Worm (Caenorhabditis elegans) whole organism, L1 larva: ENCODE results near the gene F49E12.8.

Source experiments
- C16A3.4 ChIP-seq: fragments of 150-350 bp; optimal IDR thresholded peaks from 2 replicates; lab custom pipeline; 2014; ENCODE audit warnings: missing biosample characterization, missing genetic modification characterization
- C34B4.2 ChIP-seq: sonication (generic microtip); optimal IDR thresholded peaks from 2 replicates; lab custom pipeline; 2017; ENCODE audit warnings: mild to moderate bottlenecking, missing genetic modification characterization, missing compliant biosample characterization
- F16B12.6 ChIP-seq: fragments of 150-350 bp; optimal IDR thresholded peaks from 2 replicates; lab custom pipeline; 2014; ENCODE audit warnings: missing biosample characterization, missing genetic modification characterization
- Y116A8C.19 ChIP-seq: sonication (generic microtip); optimal IDR thresholded peaks from 2 replicates; lab custom pipeline; 2016; ENCODE audit warnings: missing compliant biosample characterization, missing genetic modification characterization, borderline replicate concordance
- aha-1 ChIP-seq: fragments of 150-350 bp; optimal IDR thresholded peaks from 2 replicates; lab custom pipeline; 2014; ENCODE audit warnings: missing biosample characterization, missing genetic modification characterization
- alr-1 ChIP-seq: fragments of 200-800 bp; sonication (Bioruptor generic); optimal IDR thresholded peaks from 2 replicates; lab custom pipeline; 2018; ENCODE audit warnings: borderline replicate concordance, mild to moderate bottlenecking, missing genetic modification characterization, missing compliant biosample characterization
- aly-2 ChIP-seq: fragments of 150-350 bp; optimal IDR thresholded peaks from 2 replicates; lab custom pipeline; 2014; ENCODE audit warnings: missing biosample characterization, missing genetic modification characterization
- ama-1 ChIP-seq: fragments of 150-350 bp; optimal IDR thresholded peaks from 2 replicates; lab custom pipeline; 2014
- ceh-63 ChIP-seq: fragments of 200-800 bp; sonication (Bioruptor generic); optimal IDR thresholded peaks from 2 replicates; lab custom pipeline; 2018; ENCODE audit warnings: mild to moderate bottlenecking, missing genetic modification characterization, missing compliant biosample characterization
- ceh-82 ChIP-seq, 3 experiments: fragments of 150-350 bp in 1 of 3; sonication (generic microtip) in 2 of 3; optimal IDR thresholded peaks; 2 replicates each; lab custom pipeline; 2014 to 2017; ENCODE audit warnings: missing biosample characterization in 3 of 3, missing genetic modification characterization in 3 of 3
- ceh-88 ChIP-seq: fragments of 200-800 bp; sonication (Bioruptor generic); IDR thresholded peaks from 2 replicates; pipeline ENCODE4 v1.3.6; 2022; ENCODE audit warnings: missing genetic modification characterization, missing compliant biosample characterization
- ces-1 ChIP-seq: fragments of 150-350 bp; optimal IDR thresholded peaks from 2 replicates; lab custom pipeline; 2014; ENCODE audit warnings: missing biosample characterization, missing genetic modification reagents, missing genetic modification characterization
- dsc-1 ChIP-seq: sonication (generic microtip); optimal IDR thresholded peaks from 2 replicates; lab custom pipeline; 2016; ENCODE audit warnings: mild to moderate bottlenecking, missing genetic modification characterization, missing compliant biosample characterization
- efl-1 ChIP-seq, 4 experiments: fragments of 150-350 bp; optimal IDR thresholded peaks in 3 of 4; peaks in 1 of 4; 1 replicate in 1 of 4; 2 replicates in 3 of 4; lab custom pipeline; 2014; ENCODE audit warnings: missing biosample characterization in 2 of 4, missing genetic modification characterization in 2 of 4, missing genetic modification reagents in 2 of 4
- efl-3 ChIP-seq: fragments of 200-800 bp; sonication (Bioruptor generic); optimal IDR thresholded peaks from 2 replicates; lab custom pipeline; 2018; ENCODE audit warnings: mild to moderate bottlenecking, missing genetic modification characterization, missing compliant biosample characterization
- egl-13 ChIP-seq: sonication (generic microtip); optimal IDR thresholded peaks from 2 replicates; lab custom pipeline; 2016; ENCODE audit warnings: missing genotype, missing genetic modification reagents, missing genetic modification characterization, missing compliant biosample characterization
- egl-27 ChIP-seq, 2 experiments: fragments of 150-350 bp in 1 of 2; sonication (generic microtip); optimal IDR thresholded peaks; 3 replicates each; lab custom pipeline; 2017 to 2018; ENCODE audit warnings: missing biosample characterization in 2 of 2, missing genetic modification characterization in 2 of 2, missing genetic modification reagents in 2 of 2
- fkh-4 ChIP-seq: sonication (generic microtip); optimal IDR thresholded peaks from 2 replicates; lab custom pipeline; 2016; ENCODE audit warnings: missing compliant biosample characterization, missing genetic modification characterization, borderline replicate concordance
- fkh-8 ChIP-seq: sonication (generic microtip); optimal IDR thresholded peaks from 2 replicates; lab custom pipeline; 2016; ENCODE audit warnings: mild to moderate bottlenecking, missing genetic modification characterization, missing compliant biosample characterization
- grh-1 ChIP-seq: fragments of 200-800 bp; sonication (Bioruptor generic); IDR thresholded peaks from 2 replicates; pipeline ENCODE4 v1.3.6; 2022; ENCODE audit warnings: missing genetic modification reagents, missing genetic modification characterization, missing compliant biosample characterization
- hlh-4 ChIP-seq: sonication (generic microtip); optimal IDR thresholded peaks from 2 replicates; lab custom pipeline; 2016; ENCODE audit warnings: mild to moderate bottlenecking, missing genetic modification characterization, missing compliant biosample characterization
- hpl-2 ChIP-seq: fragments of 150-350 bp; optimal IDR thresholded peaks from 2 replicates; lab custom pipeline; 2014; ENCODE audit warnings: missing biosample characterization, missing genetic modification reagents, missing genetic modification characterization
- jun-1 ChIP-seq: fragments of 150-350 bp; optimal IDR thresholded peaks from 2 replicates; lab custom pipeline; 2014; ENCODE audit warnings: missing biosample characterization, missing genetic modification reagents, missing genetic modification characterization
- lin-13 ChIP-seq: fragments of 150-350 bp; optimal IDR thresholded peaks from 2 replicates; lab custom pipeline; 2014; ENCODE audit warnings: missing biosample characterization, missing genetic modification reagents, missing genetic modification characterization
- lin-14 ChIP-seq: fragments of 200-800 bp; sonication (Bioruptor generic); optimal IDR thresholded peaks from 2 replicates; lab custom pipeline; 2018; ENCODE audit warnings: mild to moderate bottlenecking, missing genetic modification characterization, moderate library complexity, missing compliant biosample characterization
- lin-15B ChIP-seq: fragments of 150-350 bp; sonication (generic microtip); optimal IDR thresholded peaks from 3 replicates; lab custom pipeline; 2014; ENCODE audit warnings: missing biosample characterization, missing genetic modification characterization
- lin-35 ChIP-seq, 2 experiments: fragments of 150-350 bp; optimal IDR thresholded peaks; 2 replicates each; lab custom pipeline; 2014; ENCODE audit warnings: missing biosample characterization in 2 of 2, missing genetic modification characterization in 2 of 2, missing genetic modification reagents in 2 of 2
- lsy-2 ChIP-seq, 2 experiments: fragments of 150-350 bp; optimal IDR thresholded peaks; 2 replicates each; lab custom pipeline; 2014; ENCODE audit warnings: missing biosample characterization in 2 of 2, missing genetic modification characterization in 2 of 2
- mdl-1 ChIP-seq, 2 experiments: fragments of 150-350 bp; optimal IDR thresholded peaks; 2 replicates each; lab custom pipeline; 2014 to 2017; ENCODE audit warnings: missing biosample characterization in 2 of 2, missing genetic modification characterization in 2 of 2, inconsistent platforms in 1 of 2
- mef-2 ChIP-seq: fragments of 150-350 bp; optimal IDR thresholded peaks from 2 replicates; lab custom pipeline; 2014; ENCODE audit warnings: missing biosample characterization, missing genetic modification characterization
- mep-1 ChIP-seq: fragments of 150-350 bp; optimal IDR thresholded peaks from 2 replicates; lab custom pipeline; 2014; ENCODE audit warnings: missing biosample characterization, missing genetic modification characterization
- nhr-11 ChIP-seq: fragments of 150-350 bp; optimal IDR thresholded peaks from 2 replicates; lab custom pipeline; 2014; ENCODE audit warnings: missing biosample characterization, missing genetic modification characterization
- nhr-12 ChIP-seq: sonication (generic microtip); optimal IDR thresholded peaks from 2 replicates; lab custom pipeline; 2017; ENCODE audit warnings: missing biosample characterization, missing genetic modification characterization
- nhr-19 ChIP-seq: fragments of 200-800 bp; sonication (Bioruptor generic); conservative IDR thresholded peaks from 2 replicates; pipeline ENCODE4 v1.3.6; 2022; ENCODE audit warnings: missing genetic modification characterization, missing compliant biosample characterization
- nhr-47 ChIP-seq: sonication (generic microtip); optimal IDR thresholded peaks from 2 replicates; lab custom pipeline; 2016; ENCODE audit warnings: mild to moderate bottlenecking, missing genetic modification characterization, moderate library complexity, missing compliant biosample characterization
- nhr-85 ChIP-seq: sonication (generic microtip); peaks from one replicate; lab custom pipeline; 2016; ENCODE audit warnings: missing genetic modification characterization, inconsistent platforms, missing compliant biosample characterization
- nhr-90 ChIP-seq: sonication (generic microtip); optimal IDR thresholded peaks from 2 replicates; lab custom pipeline; 2016; ENCODE audit warnings: mild to moderate bottlenecking, missing genetic modification characterization, missing compliant biosample characterization; ENCODE audit not compliant: poor library complexity
- pqm-1 ChIP-seq: sonication (generic microtip); optimal IDR thresholded peaks from 3 replicates; lab custom pipeline; 2017; ENCODE audit warnings: missing biosample characterization, missing genetic modification characterization
- rnt-1 ChIP-seq: sonication (generic microtip); optimal IDR thresholded peaks from 2 replicates; lab custom pipeline; 2016; ENCODE audit warnings: mild to moderate bottlenecking, missing genetic modification characterization, moderate library complexity, missing compliant biosample characterization
- sox-4 ChIP-seq: sonication (generic microtip); optimal IDR thresholded peaks from 2 replicates; lab custom pipeline; 2016; ENCODE audit warnings: missing genetic modification characterization, missing compliant biosample characterization
- sup-37 ChIP-seq: fragments of 200-800 bp; sonication (Bioruptor generic); optimal IDR thresholded peaks from 2 replicates; lab custom pipeline; 2018; ENCODE audit warnings: mild to moderate bottlenecking, missing genetic modification characterization, missing compliant biosample characterization
- unc-62 ChIP-seq: fragments of 150-350 bp; optimal IDR thresholded peaks from 2 replicates; lab custom pipeline; 2014; ENCODE audit warnings: missing biosample characterization, missing genetic modification reagents, missing genetic modification characterization
- unc-86 ChIP-seq: sonication (generic microtip); optimal IDR thresholded peaks from 2 replicates; lab custom pipeline; 2016; ENCODE audit warnings: missing genetic modification characterization, missing compliant biosample characterization
- xbp-1 ChIP-seq: sonication (generic microtip); optimal IDR thresholded peaks from 2 replicates; lab custom pipeline; 2016; ENCODE audit warnings: missing genetic modification characterization, missing compliant biosample characterization
- zip-4 ChIP-seq: fragments of 200-800 bp; sonication (Bioruptor generic); optimal IDR thresholded peaks from 2 replicates; lab custom pipeline; 2018; ENCODE audit warnings: mild to moderate bottlenecking, missing genetic modification characterization, moderate library complexity, missing compliant biosample characterization

F49E12.8 gene

DNA sequence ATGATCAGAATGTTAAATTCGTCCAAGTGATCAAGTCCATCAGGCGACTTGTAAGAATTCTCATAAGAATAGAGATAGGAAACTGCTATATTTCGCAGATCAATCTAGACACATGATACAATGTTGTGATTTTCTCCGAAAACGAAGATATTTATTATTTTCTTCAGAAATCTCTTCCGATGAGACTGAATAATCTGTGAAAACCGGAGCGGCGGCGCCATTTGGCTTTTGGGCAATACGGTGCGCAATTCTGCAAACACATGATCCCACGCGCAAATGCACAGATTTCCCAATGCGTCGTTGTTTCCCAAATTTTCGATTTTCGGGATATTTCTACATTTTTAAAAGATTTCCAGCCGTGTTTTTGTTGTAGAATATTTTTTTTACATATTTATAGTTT is 48.1 kb upstream of the F49E12.8 start (continued):
- TF ChIP-seq alr-1 (tag; lab: Kevin White, UChicago) (no peak), aha-1 (tag; lab: Kevin White, UChicago) (no peak), mef-2 (tag; lab: Kevin White, UChicago) (no peak), unc-62 (GFP tag; lab: Kevin White, UChicago) (no peak), ces-1 (GFP tag; lab: Kevin White, UChicago) (no peak), rnt-1 (peak; percentile 30), ceh-88 (no peak), ama-1 (no peak), ceh-82 (tag; optimal IDR thresholded peaks at IDR 0.05; lab: Kevin White, UChicago) (peak; percentile 14 to 56 (median 37)), egl-13 (tag; lab: Kevin White, UChicago) (no peak), lin-13 (GFP tag; lab: Kevin White, UChicago) (peak; percentile 8), mep-1 (tag; lab: Kevin White, UChicago) (peak; percentile 65), nhr-90 (tag; lab: Kevin White, UChicago) (peak; percentile 42), C34B4.2 (tag; lab: Kevin White, UChicago) (no peak), nhr-85 (tag; lab: Kevin White, UChicago) (peak; percentile 82), efl-1 (optimal IDR thresholded peaks at IDR 0.05; lab: Kevin White, UChicago) (peak; percentile 50 to 61), efl-1 (GFP tag; optimal IDR thresholded peaks at IDR 0.05 in 1 of 2; lab: Kevin White, UChicago) (peak; percentile 56 to 88), jun-1 (tag; lab: Kevin White, UChicago) (peak; percentile 26), grh-1 (GFP tag; lab: Robert Waterston, UW) (no peak), mdl-1 (tag; optimal IDR thresholded peaks at IDR 0.05; lab: Kevin White, UChicago) (peak in 1 of 2 experiments; percentile 33), sup-37 (GFP tag; lab: Kevin White, UChicago) (no peak), lin-35 (GFP tag; optimal IDR thresholded peaks at IDR 0.05; lab: Kevin White, UChicago) (peak; percentile 45 to 67), aly-2 (no peak), lin-15B (tag; lab: Kevin White, UChicago) (peak; percentile 0), zip-4 (GFP tag; lab: Kevin White, UChicago) (no peak), dsc-1 (tag; lab: Kevin White, UChicago) (no peak), Y116A8C.19 (tag; lab: Kevin White, UChicago) (no peak), fkh-4 (tag; lab: Kevin White, UChicago) (no peak), nhr-47 (peak; percentile 63), F16B12.6 (peak; percentile 90), pqm-1 (tag; lab: Kevin White, UChicago) (no peak), ceh-63 (GFP tag; lab: Kevin White, UChicago) (no peak), xbp-1 (tag; lab: Kevin White, UChicago) (peak; percentile 44), egl-27 (tag; optimal IDR thresholded peaks at IDR 0.05; lab: Kevin White, UChicago) (no peak), nhr-12 (tag; lab: Kevin White, UChicago) (no peak), efl-3 (GFP tag; lab: Kevin White, UChicago) (no peak), sox-4 (tag; lab: Kevin White, UChicago) (no peak), lin-14 (GFP tag; lab: Kevin White, UChicago) (peak; percentile 48), hlh-4 (no peak)

DNA sequence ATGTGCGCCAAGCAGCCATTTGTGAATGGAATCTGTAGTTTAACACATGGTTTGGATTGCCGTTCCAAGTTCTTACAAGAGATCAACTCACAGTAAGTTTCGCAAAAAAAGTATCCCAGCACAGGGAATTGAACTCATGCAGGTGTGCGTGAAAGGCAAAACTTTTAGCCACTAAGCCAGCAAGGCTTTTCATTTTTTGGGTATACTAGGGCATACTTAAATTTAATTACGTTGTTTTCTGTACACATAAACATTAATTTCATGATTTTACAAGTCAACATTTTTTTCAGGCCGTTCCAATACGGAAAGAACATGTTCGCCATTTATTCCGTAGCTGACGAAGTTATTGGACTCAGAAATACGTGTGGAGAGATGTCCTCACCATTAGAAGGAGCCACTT is 47.4 kb upstream of the F49E12.8 start:
- no peak for TF ChIP-seq efl-1 (optimal IDR thresholded peaks at IDR 0.05; lab: Kevin White, UChicago)
- peak in 1 of 2 experiments; percentile 91 for TF ChIP-seq efl-1 (GFP tag; optimal IDR thresholded peaks at IDR 0.05 in 1 of 2; lab: Kevin White, UChicago)
- no peak for TF ChIP-seq zip-4 (GFP tag; lab: Kevin White, UChicago)
- TF ChIP-seq nhr-19 (GFP tag; lab: Robert Waterston, UW), result no peak; the same call in 1 of the 2 replicates
- no peak for TF ChIP-seq unc-86 (tag; lab: Kevin White, UChicago)
- TF ChIP-seq fkh-8 (tag; lab: Kevin White, UChicago), result no peak
- peak; percentile 0 for TF ChIP-seq F16B12.6
- TF ChIP-seq ama-1, result no peak
- TF ChIP-seq lsy-2 (tag; optimal IDR thresholded peaks at IDR 0.05; lab: Kevin White, UChicago), result peak in 1 of 2 experiments; percentile 16
- no peak for TF ChIP-seq hpl-2 (GFP tag; lab: Kevin White, UChicago)
- TF ChIP-seq C16A3.4 (tag; lab: Kevin White, UChicago), result no peak
- no peak for TF ChIP-seq lin-13 (GFP tag; lab: Kevin White, UChicago)
- no peak for TF ChIP-seq nhr-11
- TF ChIP-seq ceh-82 (tag; optimal IDR thresholded peaks at IDR 0.05; lab: Kevin White, UChicago), result no peak
